Worm (Caenorhabditis elegans): ENCODE measurements around the gene apc-2.
A peak's percentile ranks its signal among the peaks of the same experiment; 100 is the strongest.

apc-2 gene

ce11 chrIII:8106476-8106875 is 26.0 kb downstream of the apc-2 start (continued):
- TF ChIP-seq F52B5.7 (tag; optimal IDR thresholded peaks at IDR 0.05), result peak; percentile 2
- TF ChIP-seq pbrm-1 (GFP tag; IDR thresholded peaks at IDR 0.05), result 0 out of 2 replicates have a peak, but pooled peaks have one; percentile 38
- TF ChIP-seq lsl-1 (GFP tag; optimal IDR thresholded peaks at IDR 0.05), result peak; percentile 7
- TF ChIP-seq bed-1 (GFP tag; IDR thresholded peaks at IDR 0.05), result 0 out of 2 replicates have a peak, but pooled peaks have one; percentile 22
- TF ChIP-seq ztf-28 (GFP tag; IDR thresholded peaks at IDR 0.05), result peak; percentile 74; the same call in 1 of the 2 replicates
- peak; percentile 39; the same call in 1 of the 2 replicates for TF ChIP-seq mcd-1 (GFP tag; IDR thresholded peaks at IDR 0.05)

DNA sequence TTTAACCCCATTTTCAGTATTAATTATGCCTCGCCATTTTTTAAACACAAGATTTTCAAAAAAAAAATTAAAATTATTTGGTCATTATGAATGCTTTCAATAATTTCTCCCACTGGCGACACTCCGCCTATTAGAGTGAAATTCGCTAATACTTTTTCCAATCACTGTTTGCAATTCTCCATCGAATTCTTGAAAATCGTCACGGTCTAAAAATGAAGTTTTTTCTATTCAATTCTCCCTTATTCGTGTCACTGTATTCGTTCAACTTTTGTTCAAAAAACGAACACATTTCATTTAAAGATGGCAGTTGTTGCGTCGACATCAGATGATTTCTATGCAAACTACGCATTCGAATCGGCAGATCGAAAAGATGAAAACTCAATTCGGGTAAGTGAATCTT is 28.1 kb downstream of the apc-2 start, which contains the start of gene C14B9.3:
TSS of gene C14B9.3 (plus strand) at position 301 of the 400 bp plus-strand sequence.
- TF ChIP-seq unc-130 (GFP tag; optimal IDR thresholded peaks at IDR 0.05), result no peak
- no peak for TF ChIP-seq zfh-2 (GFP tag; conservative IDR thresholded peaks at IDR 0.05)
- TF ChIP-seq ceh-100 (GFP tag; IDR thresholded peaks at IDR 0.05), result no peak
- TF ChIP-seq Y95B8A.8 (GFP tag; IDR thresholded peaks at IDR 0.05), result no peak
- no peak for TF ChIP-seq T07F8.4 (tag; optimal IDR thresholded peaks at IDR 0.05)
- TF ChIP-seq athp-1 (tag; optimal IDR thresholded peaks at IDR 0.05), result no peak
- TF ChIP-seq efl-1 (GFP tag; optimal IDR thresholded peaks at IDR 0.05), result no peak
- TF ChIP-seq F52B5.7 (tag; optimal IDR thresholded peaks at IDR 0.05), result no peak
- TF ChIP-seq tbx-9 (tag; optimal IDR thresholded peaks at IDR 0.05; ENCODE audit: borderline replicate concordance), result no peak
- no peak for TF ChIP-seq C17E4.6 (GFP tag; IDR thresholded peaks at IDR 0.05)

DNA sequence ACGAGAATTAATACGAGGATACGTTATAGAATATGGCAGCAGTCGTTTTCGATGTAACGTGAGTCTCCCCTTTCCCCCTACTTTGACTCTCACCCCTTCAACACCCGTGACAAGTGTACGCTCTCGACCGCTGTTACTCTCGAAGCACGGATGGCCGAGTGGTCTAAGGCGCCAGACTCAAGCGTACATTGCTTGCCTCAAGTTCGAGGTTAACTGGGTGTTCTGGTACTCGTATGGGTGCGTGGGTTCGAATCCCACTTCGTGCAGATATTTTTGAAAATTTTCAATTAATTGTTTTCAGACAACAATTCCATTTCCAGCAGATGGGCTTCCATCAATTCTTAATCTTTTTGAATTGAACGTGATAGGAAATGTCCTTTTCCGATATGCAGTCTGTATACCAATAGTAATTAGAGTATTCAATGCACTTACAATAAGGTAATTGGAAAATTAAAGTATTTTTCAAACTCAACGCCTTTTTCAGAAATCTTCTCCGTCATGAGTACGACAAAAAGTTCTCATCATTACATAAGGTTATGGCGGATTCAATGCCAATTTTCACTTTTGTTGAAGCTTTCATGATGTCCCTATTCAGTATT is 29.1 kb downstream of the apc-2 start:
- peak; percentile 42 for TF ChIP-seq unc-130 (GFP tag; optimal IDR thresholded peaks at IDR 0.05)
- no peak for TF ChIP-seq pha-4 (tag; optimal IDR thresholded peaks at IDR 0.05)
- no peak for TF ChIP-seq hlh-12 (tag; optimal IDR thresholded peaks at IDR 0.05)
- peak; percentile 72 for TF ChIP-seq ekl-4 (GFP tag; IDR thresholded peaks at IDR 0.05)
- peak; percentile 81 for TF ChIP-seq snpc-4 (GFP tag; optimal IDR thresholded peaks at IDR 0.05)
- TF ChIP-seq snpc-4 (tag; optimal IDR thresholded peaks at IDR 0.05), result peak; percentile 36 to 76 (median 64)
- no peak for TF ChIP-seq dpff-1 (tag; optimal IDR thresholded peaks at IDR 0.05)
- TF ChIP-seq F23B12.7 (tag; optimal IDR thresholded peaks at IDR 0.05; ENCODE audit: insufficient read depth), result peak; percentile 91
- TF ChIP-seq sdz-38 (tag; optimal IDR thresholded peaks at IDR 0.05), result no peak
- peak; percentile 38 for TF ChIP-seq akir-1 (GFP tag; optimal IDR thresholded peaks at IDR 0.05)
- peak; percentile 93 for TF ChIP-seq B0261.1 (tag; optimal IDR thresholded peaks at IDR 0.05)
- peak; percentile 55 for TF ChIP-seq repo-1 (tag; optimal IDR thresholded peaks at IDR 0.05)
- peak; percentile 79; the same call in 1 of the 2 replicates for TF ChIP-seq sea-2 (GFP tag; IDR thresholded peaks at IDR 0.05)
- TF ChIP-seq Y67H2A.10 (GFP tag; conservative IDR thresholded peaks at IDR 0.05), result 0 out of 2 replicates have a peak, but pooled peaks have one; percentile 30
- 0 out of 2 replicates have a peak, but pooled peaks have one; percentile 14 for TF ChIP-seq hsf-1 (GFP tag; IDR thresholded peaks at IDR 0.05)
- no peak for TF ChIP-seq bed-1 (GFP tag; IDR thresholded peaks at IDR 0.05)
- TF ChIP-seq dox-1 (GFP tag; IDR thresholded peaks at IDR 0.05), result peak; percentile 89
- peak; percentile 42 for TF ChIP-seq fkh-3 (tag; optimal IDR thresholded peaks at IDR 0.05)
- no peak for TF ChIP-seq F55B11.4 (tag; optimal IDR thresholded peaks at IDR 0.05; ENCODE audit: borderline replicate concordance, insufficient read depth)
- TF ChIP-seq attf-3 (GFP tag; conservative IDR thresholded peaks at IDR 0.05), result peak; percentile 64; the same call in 1 of the 2 replicates
- no peak for TF ChIP-seq egl-18 (GFP tag; IDR thresholded peaks at IDR 0.05)
- TF ChIP-seq sptf-2 (GFP tag; optimal IDR thresholded peaks at IDR 0.05), result peak; percentile 39
- TF ChIP-seq mel-28 (tag; optimal IDR thresholded peaks at IDR 0.05; ENCODE audit: borderline replicate concordance), result no peak
- TF ChIP-seq lin-40 (tag; optimal IDR thresholded peaks at IDR 0.05), result peak; percentile 71
- peak; percentile 47 for TF ChIP-seq F52B5.7 (tag; optimal IDR thresholded peaks at IDR 0.05)
- peak; percentile 80 to 94 for TF ChIP-seq rec-8 (tag; optimal IDR thresholded peaks at IDR 0.05)
- TF ChIP-seq mes-4 (tag; optimal IDR thresholded peaks at IDR 0.05), result peak; percentile 76
- TF ChIP-seq gei-17 (GFP tag; optimal IDR thresholded peaks at IDR 0.05), result peak; percentile 54
- no peak for TF ChIP-seq ceh-58 (GFP tag; IDR thresholded peaks at IDR 0.05)
- TF ChIP-seq ccch-3 (GFP tag; optimal IDR thresholded peaks at IDR 0.05), result no peak
- TF ChIP-seq nhr-90 (tag; optimal IDR thresholded peaks at IDR 0.05), result peak; percentile 87
- peak; percentile 48; the same call in 1 of the 2 replicates for TF ChIP-seq zfh-2 (GFP tag; conservative IDR thresholded peaks at IDR 0.05)
- 0 out of 2 replicates have a peak, but pooled peaks have one; percentile 20 for TF ChIP-seq nfya-2 (GFP tag; IDR thresholded peaks at IDR 0.05)
